Worm (Caenorhabditis elegans) whole organism, L2 larva: ENCODE data around the gene srd-56.

Experiments used
- C34F6.9 ChIP-seq: fragments of 150-350 bp; optimal IDR thresholded peaks from 2 replicates; lab custom pipeline; 2014; ENCODE audit warnings: missing biosample characterization, missing genetic modification characterization
- R02D3.7 ChIP-seq: fragments of 150-350 bp; optimal IDR thresholded peaks from 2 replicates; lab custom pipeline; 2014; ENCODE audit warnings: missing biosample characterization, missing genetic modification characterization
- Y55F3AM.14 ChIP-seq: fragments of 200-800 bp; sonication (Bioruptor generic); optimal IDR thresholded peaks from 2 replicates; lab custom pipeline; 2018; ENCODE audit warnings: mild to moderate bottlenecking, missing genetic modification characterization, missing compliant biosample characterization
- ZK546.5 ChIP-seq: sonication (generic microtip); optimal IDR thresholded peaks from 2 replicates; lab custom pipeline; 2017; ENCODE audit warnings: missing biosample characterization, missing genetic modification characterization
- aly-2 ChIP-seq: fragments of 150-350 bp; optimal IDR thresholded peaks from 2 replicates; lab custom pipeline; 2014; ENCODE audit warnings: missing biosample characterization, missing genetic modification characterization
- ama-1 ChIP-seq: fragments of 150-350 bp; optimal IDR thresholded peaks from 2 replicates; lab custom pipeline; 2018; ENCODE audit warnings: inconsistent platforms
- crh-2 ChIP-seq: sonication (generic microtip); optimal IDR thresholded peaks from 2 replicates; lab custom pipeline; 2017; ENCODE audit warnings: missing biosample characterization, missing genetic modification characterization
- dmd-4 ChIP-seq: sonication (generic microtip); optimal IDR thresholded peaks from 2 replicates; lab custom pipeline; 2017; ENCODE audit warnings: missing biosample characterization, missing genetic modification characterization
- egl-27 ChIP-seq: sonication (generic microtip); optimal IDR thresholded peaks from 3 replicates; lab custom pipeline; 2017; ENCODE audit warnings: missing biosample characterization, missing genetic modification reagents, missing genetic modification characterization
- elt-1 ChIP-seq: fragments of 150-350 bp; optimal IDR thresholded peaks from 2 replicates; lab custom pipeline; 2014; ENCODE audit warnings: missing biosample characterization, missing genetic modification characterization
- elt-3 ChIP-seq: sonication (generic microtip); optimal IDR thresholded peaks from 2 replicates; lab custom pipeline; 2017; ENCODE audit warnings: missing biosample characterization, missing genetic modification characterization
- fos-1 ChIP-seq: fragments of 150-350 bp; optimal IDR thresholded peaks from 2 replicates; lab custom pipeline; 2014; ENCODE audit warnings: missing biosample characterization, missing genetic modification characterization
- gmeb-1 ChIP-seq: fragments of 150-350 bp; optimal IDR thresholded peaks from 2 replicates; lab custom pipeline; 2014; ENCODE audit warnings: missing biosample characterization, missing genetic modification characterization
- lin-11 ChIP-seq: fragments of 150-350 bp; sonication (generic microtip); optimal IDR thresholded peaks from 2 replicates; lab custom pipeline; 2014; ENCODE audit warnings: missing biosample characterization, missing genetic modification characterization, inconsistent platforms, mixed read lengths
- lin-13 ChIP-seq: fragments of 150-350 bp; optimal IDR thresholded peaks from 2 replicates; lab custom pipeline; 2014; ENCODE audit warnings: missing biosample characterization, missing genetic modification reagents, missing genetic modification characterization
- lin-39 ChIP-seq: fragments of 150-350 bp; optimal IDR thresholded peaks from 2 replicates; lab custom pipeline; 2014; ENCODE audit warnings: missing biosample characterization, missing genetic modification reagents, missing genetic modification characterization
- lsy-2 ChIP-seq, 2 experiments: fragments of 150-350 bp in 1 of 2; sonication (generic microtip) in 1 of 2; optimal IDR thresholded peaks; 2 replicates each; lab custom pipeline; 2014 to 2017; ENCODE audit warnings: missing biosample characterization in 2 of 2, missing genetic modification characterization in 2 of 2
- mab-5 ChIP-seq: fragments of 150-350 bp; optimal IDR thresholded peaks from 2 replicates; lab custom pipeline; 2014; ENCODE audit warnings: missing biosample characterization, missing genetic modification characterization
- mbf-1 ChIP-seq: sonication (generic microtip); optimal IDR thresholded peaks from 2 replicates; lab custom pipeline; 2017; ENCODE audit warnings: missing biosample characterization, missing genetic modification characterization
- nhr-10 ChIP-seq: sonication (generic microtip); optimal IDR thresholded peaks from 2 replicates; lab custom pipeline; 2017; ENCODE audit warnings: missing biosample characterization, missing genetic modification characterization
- nhr-11 ChIP-seq: fragments of 150-350 bp; optimal IDR thresholded peaks from 2 replicates; lab custom pipeline; 2014; ENCODE audit warnings: missing biosample characterization, missing genetic modification characterization
- nhr-12 ChIP-seq: fragments of 150-350 bp; optimal IDR thresholded peaks from 2 replicates; lab custom pipeline; 2014; ENCODE audit warnings: missing biosample characterization, missing genetic modification characterization
- nhr-23 ChIP-seq: fragments of 150-350 bp; optimal IDR thresholded peaks from 2 replicates; lab custom pipeline; 2014; ENCODE audit warnings: missing biosample characterization, missing genetic modification reagents, missing genetic modification characterization
- nhr-237 ChIP-seq: fragments of 150-350 bp; optimal IDR thresholded peaks from 2 replicates; lab custom pipeline; 2014; ENCODE audit warnings: missing biosample characterization, missing genetic modification characterization
- nhr-25 ChIP-seq: fragments of 150-350 bp; sonication (generic microtip); optimal IDR thresholded peaks from 3 replicates; lab custom pipeline; 2014; ENCODE audit warnings: missing biosample characterization, missing genetic modification characterization
- nhr-6 ChIP-seq: fragments of 150-350 bp; optimal IDR thresholded peaks from 2 replicates; lab custom pipeline; 2014; ENCODE audit warnings: missing biosample characterization, missing genetic modification characterization
- nhr-77 ChIP-seq: fragments of 150-350 bp; optimal IDR thresholded peaks from 2 replicates; lab custom pipeline; 2014; ENCODE audit warnings: missing biosample characterization, missing genetic modification characterization
- sem-4 ChIP-seq: fragments of 150-350 bp; optimal IDR thresholded peaks from 2 replicates; lab custom pipeline; 2014; ENCODE audit warnings: missing biosample characterization, missing genetic modification reagents, missing genetic modification characterization
- skn-1 ChIP-seq: sonication (generic microtip); optimal IDR thresholded peaks from 2 replicates; lab custom pipeline; 2017; ENCODE audit warnings: missing biosample characterization, missing genetic modification characterization
- sma-9 ChIP-seq, 2 experiments: fragments of 150-350 bp in 1 of 2; sonication (generic microtip) in 1 of 2; optimal IDR thresholded peaks; 2 replicates each; lab custom pipeline; 2014 to 2016; ENCODE audit warnings: missing genetic modification characterization in 2 of 2, mild to moderate bottlenecking in 1 of 2, missing biosample characterization in 1 of 2, missing compliant biosample characterization in 1 of 2, missing genetic modification reagents in 1 of 2, moderate library complexity in 1 of 2
- snpc-4 ChIP-seq: fragments of 150-350 bp; optimal IDR thresholded peaks from 2 replicates; lab custom pipeline; 2014; ENCODE audit warnings: missing biosample characterization, missing genetic modification characterization
- unc-39 ChIP-seq: fragments of 150-350 bp; optimal IDR thresholded peaks from 2 replicates; lab custom pipeline; 2014; ENCODE audit warnings: missing biosample characterization, missing genetic modification characterization
- zag-1 ChIP-seq: fragments of 150-350 bp; optimal IDR thresholded peaks from 2 replicates; lab custom pipeline; 2014; ENCODE audit warnings: missing biosample characterization, missing genetic modification characterization
- ztf-1 ChIP-seq: fragments of 200-800 bp; sonication (Bioruptor generic); conservative IDR thresholded peaks from 2 replicates; pipeline ENCODE4 v1.3.6; 2022; ENCODE audit warnings: missing genetic modification characterization, missing compliant biosample characterization
- ztf-11 ChIP-seq: sonication (generic microtip); optimal IDR thresholded peaks from 2 replicates; lab custom pipeline; 2017; ENCODE audit warnings: missing biosample characterization, missing genetic modification characterization
- ztf-4 ChIP-seq: fragments of 150-350 bp; optimal IDR thresholded peaks from 2 replicates; lab custom pipeline; 2014; ENCODE audit warnings: missing biosample characterization, missing genetic modification characterization

The srd-56 gene

DNA sequence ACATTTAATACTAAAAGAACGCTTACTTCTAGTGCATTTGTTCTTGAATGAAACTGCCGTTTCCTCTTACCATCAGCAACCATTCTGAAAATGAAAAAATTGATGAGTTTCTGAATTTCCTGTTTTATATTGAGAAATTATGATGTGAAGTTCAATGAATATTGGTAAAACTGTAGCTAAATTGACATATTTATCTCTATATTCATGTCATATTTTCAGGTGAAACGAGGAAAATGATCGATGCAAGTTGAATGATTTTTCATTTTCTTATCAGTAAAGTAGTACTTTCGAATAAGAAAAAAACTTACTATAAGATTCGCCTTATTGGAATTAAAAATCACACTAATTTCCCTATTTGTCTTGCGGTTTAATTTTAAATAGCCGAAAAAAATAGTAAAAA, 7.2 kb upstream of the srd-56 start, which contains the start of gene E04F6.15:
TSS of gene E04F6.15 (minus strand) at position 101 of the 400 bp plus-strand sequence.
- TF ChIP-seq sem-4 (tag; lab: Kevin White, UChicago) (no peak), crh-2 (tag; lab: Kevin White, UChicago) (no peak), ama-1 (no peak), R02D3.7 (tag; lab: Kevin White, UChicago) (no peak), egl-27 (tag; lab: Kevin White, UChicago) (no peak), mbf-1 (tag; lab: Kevin White, UChicago) (no peak), nhr-77 (tag; lab: Kevin White, UChicago) (no peak), nhr-23 (no peak), Y55F3AM.14 (GFP tag; lab: Kevin White, UChicago) (no peak), lin-39 (tag; lab: Kevin White, UChicago) (no peak), aly-2 (tag; lab: Kevin White, UChicago) (no peak), nhr-237 (tag; lab: Kevin White, UChicago) (no peak), ZK546.5 (tag; lab: Kevin White, UChicago) (no peak), gmeb-1 (tag; lab: Kevin White, UChicago) (no peak), ztf-4 (tag; lab: Kevin White, UChicago) (no peak), nhr-11 (tag; lab: Kevin White, UChicago) (no peak), nhr-6 (tag; lab: Kevin White, UChicago) (no peak), sma-9 (GFP tag; optimal IDR thresholded peaks at IDR 0.05; lab: Kevin White, UChicago) (no peak), sma-9 (tag; optimal IDR thresholded peaks at IDR 0.05; lab: Kevin White, UChicago) (no peak)

- no peak for TF ChIP-seq snpc-4
- no peak for TF ChIP-seq nhr-23
- no peak for TF ChIP-seq nhr-25 (tag; lab: Kevin White, UChicago)
- TF ChIP-seq unc-39 (tag; lab: Kevin White, UChicago), result no peak
- no peak for TF ChIP-seq sma-9 (GFP tag; optimal IDR thresholded peaks at IDR 0.05; lab: Kevin White, UChicago)
- no peak for TF ChIP-seq sma-9 (tag; optimal IDR thresholded peaks at IDR 0.05; lab: Kevin White, UChicago)
- TF ChIP-seq dmd-4 (tag; lab: Kevin White, UChicago), result no peak
- TF ChIP-seq lin-11 (tag; lab: Kevin White, UChicago), result no peak
- no peak for TF ChIP-seq lsy-2 (tag; optimal IDR thresholded peaks at IDR 0.05; lab: Kevin White, UChicago)
- TF ChIP-seq ztf-11 (tag; lab: Kevin White, UChicago), result no peak
- no peak for TF ChIP-seq ama-1
- TF ChIP-seq Y55F3AM.14 (GFP tag; lab: Kevin White, UChicago), result no peak
- no peak for TF ChIP-seq nhr-10 (tag; lab: Kevin White, UChicago)
- no peak for TF ChIP-seq mab-5 (tag; lab: Kevin White, UChicago)
- no peak for TF ChIP-seq nhr-12 (tag; lab: Kevin White, UChicago)
- TF ChIP-seq gmeb-1 (tag; lab: Kevin White, UChicago), result no peak
- no peak for TF ChIP-seq skn-1 (tag; lab: Kevin White, UChicago)
These were observed 5.2 kb upstream of the srd-56 start, which contains the start of gene dhs-7 for ce11 chrII:7208184-7208583. dhs-7 (minus strand) TSS chrII:7208460.

DNA sequence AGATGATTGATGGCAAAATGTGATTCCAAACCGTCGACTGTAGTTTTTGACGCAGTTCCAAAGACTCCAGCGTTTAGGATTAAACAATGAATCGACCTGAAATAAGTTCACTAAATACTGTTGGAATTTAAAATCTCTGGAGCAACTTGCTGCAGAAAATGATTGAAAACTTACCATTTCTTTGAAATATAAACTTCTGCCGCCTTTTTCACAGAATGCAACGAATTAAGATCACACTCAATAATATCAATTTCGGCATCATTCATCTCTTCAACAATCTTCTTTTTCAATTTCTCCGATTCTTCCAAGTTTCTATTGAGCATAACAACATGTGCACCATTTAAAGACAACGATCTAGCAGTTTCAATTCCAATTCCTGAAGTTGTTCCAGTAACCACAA, 4.6 kb upstream of the srd-56 start:
- TF ChIP-seq fos-1 (tag; lab: Kevin White, UChicago) (no peak), lin-39 (tag; lab: Kevin White, UChicago) (no peak), lin-13 (GFP tag; lab: Kevin White, UChicago) (no peak), lsy-2 (tag; optimal IDR thresholded peaks at IDR 0.05; lab: Kevin White, UChicago) (no peak), Y55F3AM.14 (GFP tag; lab: Kevin White, UChicago) (no peak), ztf-1 (no peak), C34F6.9 (tag; lab: Kevin White, UChicago) (no peak), snpc-4 (no peak), elt-1 (tag; lab: Kevin White, UChicago) (no peak), zag-1 (tag; lab: Kevin White, UChicago) (no peak)

DNA sequence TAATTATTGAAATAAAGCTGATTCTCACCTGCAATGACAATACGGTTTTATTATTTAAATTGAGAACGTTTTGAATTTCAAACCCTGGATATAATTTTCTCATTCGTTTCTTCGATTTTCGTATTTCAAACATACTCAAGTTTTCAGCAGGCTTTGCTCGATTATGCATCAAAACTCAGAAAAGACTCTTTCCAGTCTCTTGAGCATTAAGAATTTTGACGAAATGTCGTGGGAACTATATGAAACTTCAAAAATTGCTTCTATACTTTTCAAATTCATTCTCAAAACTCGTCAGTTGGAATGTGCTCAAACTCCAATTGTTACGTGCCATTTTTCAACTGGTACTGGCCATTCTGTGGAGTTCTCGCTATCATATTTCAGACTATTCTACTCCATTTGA, 2.4 kb upstream of the srd-56 start, which contains the start of gene srd-59:
TSS of gene srd-59 (plus strand) at position 301 of the 400 bp plus-strand sequence.
- TF ChIP-seq fos-1 (tag; lab: Kevin White, UChicago) (no peak), ztf-1 (no peak), nhr-23 (no peak), crh-2 (tag; lab: Kevin White, UChicago) (no peak), lin-13 (GFP tag; lab: Kevin White, UChicago) (no peak), elt-3 (tag; lab: Kevin White, UChicago) (no peak), nhr-77 (tag; lab: Kevin White, UChicago) (no peak), lsy-2 (tag; optimal IDR thresholded peaks at IDR 0.05; lab: Kevin White, UChicago) (no peak), lin-39 (tag; lab: Kevin White, UChicago) (no peak), mab-5 (tag; lab: Kevin White, UChicago) (no peak)
